Worm (Caenorhabditis elegans) whole organism, L1 larva: ENCODE measurements around the gene oig-5.

Source experiments
- C16A3.4 ChIP-seq: fragments of 150-350 bp; optimal IDR thresholded peaks from 2 replicates; lab custom pipeline; 2014; ENCODE audit warnings: missing biosample characterization, missing genetic modification characterization
- aha-1 ChIP-seq: fragments of 150-350 bp; optimal IDR thresholded peaks from 2 replicates; lab custom pipeline; 2014; ENCODE audit warnings: missing biosample characterization, missing genetic modification characterization
- alr-1 ChIP-seq: fragments of 200-800 bp; sonication (Bioruptor generic); optimal IDR thresholded peaks from 2 replicates; lab custom pipeline; 2018; ENCODE audit warnings: borderline replicate concordance, mild to moderate bottlenecking, missing genetic modification characterization, missing compliant biosample characterization
- aly-2 ChIP-seq: fragments of 150-350 bp; optimal IDR thresholded peaks from 2 replicates; lab custom pipeline; 2014; ENCODE audit warnings: missing biosample characterization, missing genetic modification characterization
- blmp-1 ChIP-seq: fragments of 150-350 bp; optimal IDR thresholded peaks from 2 replicates; lab custom pipeline; 2014; ENCODE audit warnings: missing biosample characterization, missing genetic modification characterization
- ceh-8 ChIP-seq: fragments of 200-800 bp; sonication (Bioruptor generic); optimal IDR thresholded peaks from 2 replicates; lab custom pipeline; 2018; ENCODE audit warnings: mild to moderate bottlenecking, missing genetic modification characterization, moderate library complexity, missing compliant biosample characterization
- ceh-82 ChIP-seq, 3 experiments: fragments of 150-350 bp in 1 of 3; sonication (generic microtip) in 2 of 3; optimal IDR thresholded peaks; 2 replicates each; lab custom pipeline; 2014 to 2017; ENCODE audit warnings: missing biosample characterization in 3 of 3, missing genetic modification characterization in 3 of 3
- ces-1 ChIP-seq: fragments of 150-350 bp; optimal IDR thresholded peaks from 2 replicates; lab custom pipeline; 2014; ENCODE audit warnings: missing biosample characterization, missing genetic modification reagents, missing genetic modification characterization
- dpl-1 ChIP-seq, 3 experiments: fragments of 150-350 bp in 2 of 3; sonication (generic microtip) in 1 of 3; optimal IDR thresholded peaks; 2 replicates each; lab custom pipeline; 2014 to 2017; ENCODE audit warnings: missing biosample characterization in 3 of 3, missing genetic modification characterization in 3 of 3, missing genetic modification reagents in 3 of 3
- efl-1 ChIP-seq, 4 experiments: fragments of 150-350 bp; optimal IDR thresholded peaks in 3 of 4; peaks in 1 of 4; 1 replicate in 1 of 4; 2 replicates in 3 of 4; lab custom pipeline; 2014; ENCODE audit warnings: missing biosample characterization in 2 of 4, missing genetic modification characterization in 2 of 4, missing genetic modification reagents in 2 of 4
- efl-3 ChIP-seq: fragments of 200-800 bp; sonication (Bioruptor generic); optimal IDR thresholded peaks from 2 replicates; lab custom pipeline; 2018; ENCODE audit warnings: mild to moderate bottlenecking, missing genetic modification characterization, missing compliant biosample characterization
- elt-2 ChIP-seq: sonication (generic microtip); optimal IDR thresholded peaks from 2 replicates; lab custom pipeline; 2016; ENCODE audit warnings: missing genetic modification characterization, mild to moderate bottlenecking, inconsistent platforms, missing compliant biosample characterization, missing genetic modification reagents
- fkh-10 ChIP-seq: sonication (generic microtip); optimal IDR thresholded peaks from 2 replicates; lab custom pipeline; 2017; ENCODE audit warnings: missing biosample characterization, missing genetic modification reagents, missing genetic modification characterization
- fkh-4 ChIP-seq: sonication (generic microtip); optimal IDR thresholded peaks from 2 replicates; lab custom pipeline; 2016; ENCODE audit warnings: missing compliant biosample characterization, missing genetic modification characterization, borderline replicate concordance
- fkh-8 ChIP-seq: sonication (generic microtip); optimal IDR thresholded peaks from 2 replicates; lab custom pipeline; 2016; ENCODE audit warnings: mild to moderate bottlenecking, missing genetic modification characterization, missing compliant biosample characterization
- fos-1 ChIP-seq: fragments of 150-350 bp; optimal IDR thresholded peaks from 2 replicates; lab custom pipeline; 2014; ENCODE audit warnings: missing biosample characterization, missing genetic modification characterization
- irx-1 ChIP-seq: sonication (generic microtip); optimal IDR thresholded peaks from 2 replicates; lab custom pipeline; 2016; ENCODE audit warnings: missing genetic modification characterization, missing compliant biosample characterization
- isw-1 ChIP-seq: fragments of 200-800 bp; sonication (Bioruptor generic); IDR thresholded peaks from 2 replicates; pipeline ENCODE4 v1.3.6; 2022; ENCODE audit warnings: missing genetic modification characterization, missing compliant biosample characterization
- lin-13 ChIP-seq: fragments of 150-350 bp; optimal IDR thresholded peaks from 2 replicates; lab custom pipeline; 2014; ENCODE audit warnings: missing biosample characterization, missing genetic modification reagents, missing genetic modification characterization
- lin-14 ChIP-seq: fragments of 200-800 bp; sonication (Bioruptor generic); optimal IDR thresholded peaks from 2 replicates; lab custom pipeline; 2018; ENCODE audit warnings: mild to moderate bottlenecking, missing genetic modification characterization, moderate library complexity, missing compliant biosample characterization
- lin-39 ChIP-seq: fragments of 150-350 bp; optimal IDR thresholded peaks from 2 replicates; lab custom pipeline; 2014; ENCODE audit warnings: missing biosample characterization, missing genetic modification reagents, missing genetic modification characterization
- lir-3 ChIP-seq: sonication (generic microtip); optimal IDR thresholded peaks from 2 replicates; lab custom pipeline; 2016; ENCODE audit warnings: mild to moderate bottlenecking, missing genetic modification characterization, moderate library complexity, missing compliant biosample characterization; ENCODE audit not compliant: poor library complexity
- lsy-2 ChIP-seq, 2 experiments: fragments of 150-350 bp; optimal IDR thresholded peaks; 2 replicates each; lab custom pipeline; 2014; ENCODE audit warnings: missing biosample characterization in 2 of 2, missing genetic modification characterization in 2 of 2
- mdl-1 ChIP-seq, 2 experiments: fragments of 150-350 bp; optimal IDR thresholded peaks; 2 replicates each; lab custom pipeline; 2014 to 2017; ENCODE audit warnings: missing biosample characterization in 2 of 2, missing genetic modification characterization in 2 of 2, inconsistent platforms in 1 of 2
- mef-2 ChIP-seq: fragments of 150-350 bp; optimal IDR thresholded peaks from 2 replicates; lab custom pipeline; 2014; ENCODE audit warnings: missing biosample characterization, missing genetic modification characterization
- mep-1 ChIP-seq: fragments of 150-350 bp; optimal IDR thresholded peaks from 2 replicates; lab custom pipeline; 2014; ENCODE audit warnings: missing biosample characterization, missing genetic modification characterization
- nhr-11 ChIP-seq: fragments of 150-350 bp; optimal IDR thresholded peaks from 2 replicates; lab custom pipeline; 2014; ENCODE audit warnings: missing biosample characterization, missing genetic modification characterization
- nhr-19 ChIP-seq: fragments of 200-800 bp; sonication (Bioruptor generic); conservative IDR thresholded peaks from 2 replicates; pipeline ENCODE4 v1.3.6; 2022; ENCODE audit warnings: missing genetic modification characterization, missing compliant biosample characterization
- nhr-20 ChIP-seq: sonication (generic microtip); optimal IDR thresholded peaks from 2 replicates; lab custom pipeline; 2016; ENCODE audit warnings: mild to moderate bottlenecking, missing genetic modification characterization, missing compliant biosample characterization
- nhr-237 ChIP-seq: fragments of 150-350 bp; optimal IDR thresholded peaks from 2 replicates; lab custom pipeline; 2014; ENCODE audit warnings: missing biosample characterization, missing genetic modification characterization
- nhr-28 ChIP-seq: fragments of 150-350 bp; optimal IDR thresholded peaks from 2 replicates; lab custom pipeline; 2014; ENCODE audit warnings: missing biosample characterization, missing genetic modification characterization
- nhr-47 ChIP-seq: sonication (generic microtip); optimal IDR thresholded peaks from 2 replicates; lab custom pipeline; 2016; ENCODE audit warnings: mild to moderate bottlenecking, missing genetic modification characterization, moderate library complexity, missing compliant biosample characterization
- nhr-71 ChIP-seq: sonication (generic microtip); optimal IDR thresholded peaks from 2 replicates; lab custom pipeline; 2016; ENCODE audit warnings: mild to moderate bottlenecking, missing genetic modification characterization, moderate library complexity, missing compliant biosample characterization
- nhr-76 ChIP-seq: sonication (generic microtip); optimal IDR thresholded peaks from 2 replicates; lab custom pipeline; 2017; ENCODE audit warnings: missing biosample characterization, missing genetic modification characterization
- nhr-85 ChIP-seq: sonication (generic microtip); peaks from one replicate; lab custom pipeline; 2016; ENCODE audit warnings: missing genetic modification characterization, inconsistent platforms, missing compliant biosample characterization
- nhr-90 ChIP-seq: sonication (generic microtip); optimal IDR thresholded peaks from 2 replicates; lab custom pipeline; 2016; ENCODE audit warnings: mild to moderate bottlenecking, missing genetic modification characterization, missing compliant biosample characterization; ENCODE audit not compliant: poor library complexity
- pax-3 ChIP-seq: fragments of 200-800 bp; sonication (Bioruptor generic); optimal IDR thresholded peaks from 2 replicates; lab custom pipeline; 2018; ENCODE audit warnings: mild to moderate bottlenecking, missing genetic modification characterization, moderate library complexity, missing compliant biosample characterization
- pqm-1 ChIP-seq: sonication (generic microtip); optimal IDR thresholded peaks from 3 replicates; lab custom pipeline; 2017; ENCODE audit warnings: missing biosample characterization, missing genetic modification characterization
- rnt-1 ChIP-seq: sonication (generic microtip); optimal IDR thresholded peaks from 2 replicates; lab custom pipeline; 2016; ENCODE audit warnings: mild to moderate bottlenecking, missing genetic modification characterization, moderate library complexity, missing compliant biosample characterization
- snu-23 ChIP-seq: sonication (generic microtip); optimal IDR thresholded peaks from 2 replicates; lab custom pipeline; 2016; ENCODE audit warnings: missing genetic modification characterization, missing compliant biosample characterization
- sptf-1 ChIP-seq: fragments of 150-350 bp; optimal IDR thresholded peaks from 2 replicates; lab custom pipeline; 2014; ENCODE audit warnings: missing biosample characterization, missing genetic modification characterization
- sup-37 ChIP-seq: fragments of 200-800 bp; sonication (Bioruptor generic); optimal IDR thresholded peaks from 2 replicates; lab custom pipeline; 2018; ENCODE audit warnings: mild to moderate bottlenecking, missing genetic modification characterization, missing compliant biosample characterization
- swsn-7 ChIP-seq: sonication (generic microtip); optimal IDR thresholded peaks from 2 replicates; lab custom pipeline; 2016; ENCODE audit warnings: missing genetic modification characterization, missing compliant biosample characterization
- tbx-2 ChIP-seq: sonication (generic microtip); optimal IDR thresholded peaks from 2 replicates; lab custom pipeline; 2016; ENCODE audit warnings: missing genetic modification characterization, missing compliant biosample characterization
- tlp-1 ChIP-seq: fragments of 150-350 bp; optimal IDR thresholded peaks from 2 replicates; lab custom pipeline; 2014; ENCODE audit warnings: missing biosample characterization, missing genetic modification characterization
- unc-130 ChIP-seq: fragments of 150-350 bp; optimal IDR thresholded peaks from 2 replicates; lab custom pipeline; 2017; ENCODE audit warnings: missing biosample characterization, missing genetic modification characterization, inconsistent platforms
- unc-98 ChIP-seq: fragments of 200-800 bp; sonication (Bioruptor generic); IDR thresholded peaks from 2 replicates; pipeline ENCODE4 v1.3.6; 2022; ENCODE audit warnings: missing genetic modification characterization, missing compliant biosample characterization
- vab-15 ChIP-seq: sonication (generic microtip); optimal IDR thresholded peaks from 2 replicates; lab custom pipeline; 2017; ENCODE audit warnings: missing genotype, mild to moderate bottlenecking, missing genetic modification characterization, missing compliant biosample characterization
- xbp-1 ChIP-seq: sonication (generic microtip); optimal IDR thresholded peaks from 2 replicates; lab custom pipeline; 2016; ENCODE audit warnings: missing genetic modification characterization, missing compliant biosample characterization
- zag-1 ChIP-seq: fragments of 150-350 bp; optimal IDR thresholded peaks from 2 replicates; lab custom pipeline; 2014; ENCODE audit warnings: missing biosample characterization, missing genetic modification characterization
- ztf-11 ChIP-seq, 2 experiments: sonication (generic microtip); optimal IDR thresholded peaks; 2 replicates each; lab custom pipeline; 2016 to 2017; ENCODE audit warnings: missing genetic modification characterization in 2 of 2, missing biosample characterization in 1 of 2, missing compliant biosample characterization in 1 of 2

The oig-5 gene

ce11 chrIV:14786374-14787136, 20.4 kb upstream of the oig-5 start, which contains the start of gene melo-1:
Gene melo-1, plus strand, starts transcription at chrIV:14787031.
- no peak for TF ChIP-seq nhr-85 (tag; lab: Kevin White, UChicago)
- TF ChIP-seq sup-37 (GFP tag; lab: Kevin White, UChicago): no peak
- TF ChIP-seq C16A3.4 (tag; lab: Kevin White, UChicago): no peak
- TF ChIP-seq dpl-1 (GFP tag; optimal IDR thresholded peaks at IDR 0.05; lab: Kevin White, UChicago): peak; percentile 31 to 52 (median 36)
- no peak for TF ChIP-seq nhr-28 (tag; lab: Kevin White, UChicago)
- no peak for TF ChIP-seq sptf-1 (tag; lab: Kevin White, UChicago)
- no peak for TF ChIP-seq nhr-11 (tag; lab: Kevin White, UChicago)
- peak; percentile 81 for TF ChIP-seq mep-1 (tag; lab: Kevin White, UChicago)
- TF ChIP-seq snu-23: peak; percentile 81
- no peak for TF ChIP-seq lin-39 (tag; lab: Kevin White, UChicago)
- TF ChIP-seq aha-1 (tag; lab: Kevin White, UChicago): no peak
- TF ChIP-seq alr-1 (tag; lab: Kevin White, UChicago): no peak
- TF ChIP-seq unc-130 (tag; lab: Kevin White, UChicago): no peak
- peak; percentile 77 for TF ChIP-seq lin-14 (GFP tag; lab: Kevin White, UChicago)
- TF ChIP-seq nhr-237 (tag; lab: Kevin White, UChicago): no peak
- no peak for TF ChIP-seq vab-15 (tag; lab: Kevin White, UChicago)
- no peak for TF ChIP-seq tlp-1
- peak; percentile 26 for TF ChIP-seq nhr-90 (tag; lab: Kevin White, UChicago)
- peak; percentile 17 for TF ChIP-seq mef-2 (tag; lab: Kevin White, UChicago)
- no peak for TF ChIP-seq fkh-4
- TF ChIP-seq mdl-1 (tag; optimal IDR thresholded peaks at IDR 0.05; lab: Kevin White, UChicago): peak in 1 of 2 experiments; percentile 37
- TF ChIP-seq ceh-82 (tag; optimal IDR thresholded peaks at IDR 0.05; lab: Kevin White, UChicago): peak in 2 of 3 experiments; percentile 46 to 59
- no peak for TF ChIP-seq ceh-8 (GFP tag; lab: Kevin White, UChicago)
- TF ChIP-seq lin-13 (GFP tag; lab: Kevin White, UChicago): peak; percentile 7
- peak; percentile 75 to 87 for TF ChIP-seq efl-1 (optimal IDR thresholded peaks at IDR 0.05; lab: Kevin White, UChicago)
- TF ChIP-seq efl-1 (GFP tag; optimal IDR thresholded peaks at IDR 0.05 in 1 of 2; lab: Kevin White, UChicago): peak; percentile 46 to 93
- peak; percentile 43 for TF ChIP-seq blmp-1 (tag; lab: Kevin White, UChicago)
- peak; percentile 74 for TF ChIP-seq nhr-71 (tag; lab: Kevin White, UChicago)
- TF ChIP-seq nhr-20 (tag; lab: Kevin White, UChicago): peak; percentile 63
- no peak for TF ChIP-seq irx-1
- TF ChIP-seq lsy-2 (tag; optimal IDR thresholded peaks at IDR 0.05; lab: Kevin White, UChicago): peak; percentile 62 to 73
- no peak for TF ChIP-seq fkh-8 (tag; lab: Kevin White, UChicago)
- peak; percentile 30 for TF ChIP-seq rnt-1 (tag; lab: Kevin White, UChicago)
- TF ChIP-seq lir-3 (tag; lab: Kevin White, UChicago): peak; percentile 46
- peak; percentile 76 for TF ChIP-seq swsn-7 (tag; lab: Kevin White, UChicago)
- no peak for TF ChIP-seq fkh-10 (GFP tag; lab: Kevin White, UChicago)
- TF ChIP-seq elt-2 (tag; lab: Kevin White, UChicago): peak; percentile 33
- no peak for TF ChIP-seq ztf-11 (tag; optimal IDR thresholded peaks at IDR 0.05; lab: Kevin White, UChicago)
- TF ChIP-seq aly-2 (tag; lab: Kevin White, UChicago): peak; percentile 32
- TF ChIP-seq isw-1 (GFP tag; lab: Robert Waterston, UW): peak; percentile 28
- peak; percentile 27 for TF ChIP-seq nhr-19 (GFP tag; lab: Robert Waterston, UW)
- no peak for TF ChIP-seq zag-1
- no peak for TF ChIP-seq ces-1 (GFP tag; lab: Kevin White, UChicago)
- TF ChIP-seq unc-98: no peak
- TF ChIP-seq pax-3 (tag; lab: Kevin White, UChicago): no peak
- peak; percentile 44 for TF ChIP-seq tbx-2 (tag; lab: Kevin White, UChicago)
- TF ChIP-seq pqm-1 (tag; lab: Kevin White, UChicago): no peak
- no peak for TF ChIP-seq nhr-76 (tag; lab: Kevin White, UChicago)
- peak; percentile 46 for TF ChIP-seq xbp-1 (tag; lab: Kevin White, UChicago)
- peak; percentile 65 for TF ChIP-seq nhr-47 (tag; lab: Kevin White, UChicago)
- TF ChIP-seq efl-3 (GFP tag; lab: Kevin White, UChicago): no peak
- peak; percentile 9 for TF ChIP-seq fos-1 (tag; lab: Kevin White, UChicago)
